Fruit fly (Drosophila melanogaster): ENCODE results near the gene CG11768.

The CG11768 gene

DNA sequence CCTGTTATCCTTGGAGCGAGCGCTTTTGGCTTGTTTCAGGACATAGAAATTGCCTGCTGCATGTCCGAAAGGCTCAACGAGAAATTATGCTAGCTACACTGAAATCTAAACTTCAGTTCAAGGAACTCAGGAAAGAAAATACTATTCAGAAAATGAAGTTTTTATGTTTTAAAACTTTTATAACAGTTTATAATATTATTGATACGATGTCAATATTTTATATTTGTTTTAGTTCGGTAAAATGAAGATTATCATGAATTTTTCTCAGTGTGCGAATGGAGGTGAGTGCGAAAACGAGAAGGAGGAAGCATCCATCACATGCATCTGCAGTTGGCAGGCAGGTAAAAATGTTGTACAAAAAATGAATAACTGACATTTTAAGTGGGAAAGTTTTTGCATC lies 21.6 kb downstream of the CG11768 start:
- TF ChIP-seq dmrt93B (GFP tag; optimal IDR thresholded peaks at IDR 0.05) (peak; percentile 41), Sp1 (GFP tag; optimal IDR thresholded peaks at IDR 0.05) (peak; percentile 71), brk (GFP tag; optimal IDR thresholded peaks at IDR 0.05) (peak; percentile 46), Hr78 (GFP tag; optimal IDR thresholded peaks at IDR 0.05) (no peak), tai (GFP tag; optimal IDR thresholded peaks at IDR 0.05) (no peak), psq (GFP tag; optimal IDR thresholded peaks at IDR 0.05) (peak; percentile 72), h (GFP tag; optimal IDR thresholded peaks at IDR 0.05) (peak; percentile 72), OdsH (GFP tag; optimal IDR thresholded peaks at IDR 0.05) (peak; percentile 83), HLH106 (tag; optimal IDR thresholded peaks at IDR 0.05) (peak; percentile 76), jim (GFP tag; optimal IDR thresholded peaks at IDR 0.05) (no peak), GATAd (GFP tag; optimal IDR thresholded peaks at IDR 0.05) (no peak), Rel (GFP tag; optimal IDR thresholded peaks at IDR 0.05) (no peak), Rel (tag; optimal IDR thresholded peaks at IDR 0.05) (no peak), foxo (GFP tag; optimal IDR thresholded peaks at IDR 0.05) (peak in 1 of 2 experiments; percentile 82), Dfd (GFP tag; optimal IDR thresholded peaks at IDR 0.05) (no peak), sage (GFP tag; optimal IDR thresholded peaks at IDR 0.05) (peak; percentile 63), ey (GFP tag; optimal IDR thresholded peaks at IDR 0.05) (peak; percentile 62), rgr (GFP tag; optimal IDR thresholded peaks at IDR 0.05) (peak; percentile 80), fru (GFP tag; optimal IDR thresholded peaks at IDR 0.05) (peak; percentile 78), N (GFP tag; optimal IDR thresholded peaks at IDR 0.05) (no peak), Vsx2 (GFP tag; optimal IDR thresholded peaks at IDR 0.05; ENCODE audit: partially characterized antibody) (no peak), Hr83 (GFP tag; optimal IDR thresholded peaks at IDR 0.05; ENCODE audit: poor library complexity, severe bottlenecking) (no peak), lola (GFP tag; optimal IDR thresholded peaks at IDR 0.05) (no peak), Hnf4 (GFP tag; optimal IDR thresholded peaks at IDR 0.05) (peak; percentile 74), woc (GFP tag; optimal IDR thresholded peaks at IDR 0.05) (peak; percentile 56), sv (GFP tag; optimal IDR thresholded peaks at IDR 0.05) (no peak), Jra (GFP tag; optimal IDR thresholded peaks at IDR 0.05) (peak; percentile 22), dl (GFP tag; optimal IDR thresholded peaks at IDR 0.05; ENCODE audit: insufficient read depth in 1 of 2, partially characterized antibody in 2 of 2) (no peak), br (GFP tag; optimal IDR thresholded peaks at IDR 0.05) (peak; percentile 62)

DNA sequence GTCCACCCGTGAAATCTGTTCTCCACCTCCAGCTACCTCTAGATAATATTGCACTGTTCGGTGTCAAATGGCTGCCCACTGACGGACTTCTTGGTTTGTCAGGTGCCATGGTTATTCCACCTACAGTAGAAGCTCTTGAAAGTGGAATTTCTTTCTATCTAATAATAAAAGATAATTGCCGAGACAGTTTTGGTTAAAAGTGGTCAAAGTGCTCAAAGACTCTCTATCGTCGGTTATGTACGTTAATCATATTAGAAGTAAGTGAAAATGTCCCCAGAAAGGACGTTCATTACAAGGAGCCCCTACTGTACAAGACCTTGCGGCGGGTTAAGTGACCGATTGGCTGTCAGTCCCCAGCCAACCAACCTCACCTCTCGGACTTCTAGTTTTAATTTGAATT lies 23.8 kb downstream of the CG11768 start:
- TF ChIP-seq ey (GFP tag; optimal IDR thresholded peaks at IDR 0.05) (peak; percentile 65), jim (GFP tag; optimal IDR thresholded peaks at IDR 0.05) (no peak), psq (GFP tag; optimal IDR thresholded peaks at IDR 0.05) (peak; percentile 12), tai (GFP tag; optimal IDR thresholded peaks at IDR 0.05) (peak; percentile 54), dmrt93B (GFP tag; optimal IDR thresholded peaks at IDR 0.05) (peak; percentile 19), fru (GFP tag; optimal IDR thresholded peaks at IDR 0.05) (peak; percentile 47), br (GFP tag; optimal IDR thresholded peaks at IDR 0.05) (peak; percentile 42), HLH106 (tag; optimal IDR thresholded peaks at IDR 0.05) (peak; percentile 52), Dif (GFP tag; optimal IDR thresholded peaks at IDR 0.05; ENCODE audit: partially characterized antibody) (no peak), h (GFP tag; optimal IDR thresholded peaks at IDR 0.05) (peak; percentile 60), foxo (GFP tag; optimal IDR thresholded peaks at IDR 0.05) (peak in 1 of 2 experiments; percentile 53), Hnf4 (GFP tag; optimal IDR thresholded peaks at IDR 0.05) (peak; percentile 54), sv (GFP tag; optimal IDR thresholded peaks at IDR 0.05) (peak; percentile 15), CrebA (GFP tag; optimal IDR thresholded peaks at IDR 0.05; ENCODE audit: borderline replicate concordance) (no peak), woc (GFP tag; optimal IDR thresholded peaks at IDR 0.05) (no peak), OdsH (GFP tag; optimal IDR thresholded peaks at IDR 0.05) (peak; percentile 46), Dfd (GFP tag; optimal IDR thresholded peaks at IDR 0.05) (no peak), usp (GFP tag; optimal IDR thresholded peaks at IDR 0.05) (no peak), dl (GFP tag; optimal IDR thresholded peaks at IDR 0.05; ENCODE audit: insufficient read depth in 1 of 2, partially characterized antibody in 2 of 2) (no peak), Sp1 (GFP tag; optimal IDR thresholded peaks at IDR 0.05) (no peak), rgr (GFP tag; optimal IDR thresholded peaks at IDR 0.05) (peak; percentile 50)

dm6 chr3R:8742661-8743060 lies 25.3 kb downstream of the CG11768 start:
- no peak for TF ChIP-seq dl (GFP tag; optimal IDR thresholded peaks at IDR 0.05; ENCODE audit: insufficient read depth in 1 of 2, partially characterized antibody in 2 of 2)
- no peak for TF ChIP-seq dmrt93B (GFP tag; optimal IDR thresholded peaks at IDR 0.05)
- TF ChIP-seq GATAd (GFP tag; optimal IDR thresholded peaks at IDR 0.05): no peak
- no peak for TF ChIP-seq woc (GFP tag; optimal IDR thresholded peaks at IDR 0.05)

dm6 chr3R:8741941-8742340 lies 26.1 kb downstream of the CG11768 start:
- TF ChIP-seq fru (GFP tag; optimal IDR thresholded peaks at IDR 0.05): no peak
- no peak for TF ChIP-seq usp (GFP tag; optimal IDR thresholded peaks at IDR 0.05)
- no peak for TF ChIP-seq psq (GFP tag; optimal IDR thresholded peaks at IDR 0.05)
- TF ChIP-seq woc (GFP tag; optimal IDR thresholded peaks at IDR 0.05): no peak
- no peak for TF ChIP-seq GATAd (GFP tag; optimal IDR thresholded peaks at IDR 0.05)
- TF ChIP-seq dl (GFP tag; optimal IDR thresholded peaks at IDR 0.05; ENCODE audit: insufficient read depth in 1 of 2, partially characterized antibody in 2 of 2): no peak
- TF ChIP-seq CrebA (GFP tag; optimal IDR thresholded peaks at IDR 0.05; ENCODE audit: borderline replicate concordance): no peak
- no peak for TF ChIP-seq brk (GFP tag; optimal IDR thresholded peaks at IDR 0.05)

Data from whole organism, wandering third instar larva.